Fruit fly (Drosophila melanogaster) whole organism, embryonic: ENCODE data around the gene Sem1.

ENCODE experiments used
- B-H2 ChIP-seq: fragments of 200-800 bp; sonication (Bioruptor generic); optimal IDR thresholded peaks from 2 replicates; lab custom pipeline; 2018; ENCODE audit warnings: missing biosample characterization, mild to moderate bottlenecking, missing genetic modification characterization
- CG12104 ChIP-seq: fragments of 200-800 bp; sonication (Bioruptor generic); optimal IDR thresholded peaks from 3 replicates; lab custom pipeline; 2016; ENCODE audit warnings: missing biosample characterization, missing genetic modification characterization
- CG13424 ChIP-seq: fragments of 200-800 bp; sonication (Bioruptor generic); optimal IDR thresholded peaks from 2 replicates; lab custom pipeline; 2019; ENCODE audit warnings: missing biosample characterization, mild to moderate bottlenecking, missing genetic modification characterization, moderate library complexity
- CG15073 ChIP-seq: fragments of 200-800 bp; sonication (Bioruptor generic); optimal IDR thresholded peaks from 2 replicates; lab custom pipeline; 2016; ENCODE audit warnings: missing biosample characterization, missing genetic modification characterization
- CG32772 ChIP-seq: fragments of 200-800 bp; sonication (Bioruptor generic); IDR thresholded peaks from 2 replicates; pipeline ENCODE4 v1.3.6; 2022; ENCODE audit warnings: missing biosample characterization, missing genetic modification characterization
- CG8944 ChIP-seq: fragments of 200-800 bp; sonication (Bioruptor generic); optimal IDR thresholded peaks from 3 replicates; lab custom pipeline; 2016; ENCODE audit warnings: missing biosample characterization, missing genetic modification characterization
- Hr78 ChIP-seq, 2 experiments: fragments of 200-800 bp in 1 of 2; fragments of >200 bp in 1 of 2; sonication (Bioruptor generic) in 1 of 2; optimal IDR thresholded peaks; 2 replicates each; lab custom pipeline; 2017 to 2019; ENCODE audit warnings: missing biosample characterization in 2 of 2, missing genetic modification characterization in 2 of 2, mild to moderate bottlenecking in 1 of 2, moderate library complexity in 1 of 2
- ci ChIP-seq: fragments of 200-800 bp; sonication (Bioruptor generic); IDR thresholded peaks from 3 replicates; pipeline ENCODE4 v1.3.6; 2022; ENCODE audit warnings: missing biosample characterization, missing genetic modification characterization
- h ChIP-seq: fragments of >200 bp; optimal IDR thresholded peaks from 2 replicates; lab custom pipeline; 2017
- psq ChIP-seq: fragments of 200-800 bp; sonication (Bioruptor generic); optimal IDR thresholded peaks from 2 replicates; lab custom pipeline; 2017; ENCODE audit warnings: missing biosample characterization, missing genetic modification characterization
- sna ChIP-seq: fragments of 200-800 bp; sonication (Bioruptor generic); IDR thresholded peaks from 2 replicates; pipeline ENCODE4 v1.3.6; 2022; ENCODE audit warnings: missing biosample characterization, missing genetic modification characterization; ENCODE audit not compliant: partially characterized antibody

dm6 chr2L:7043039-7043905, 20.5 kb upstream of the Sem1 start:
- TF ChIP-seq CG12104 (GFP tag; lab: Kevin White, UChicago) (no peak), CG32772 (GFP tag; lab: Robert Waterston, UW) (peak; percentile 78), ci (GFP tag; lab: Robert Waterston, UW) (peak; percentile 84), h (no peak), CG15073 (GFP tag; lab: Kevin White, UChicago) (no peak), sna (GFP tag; lab: Robert Waterston, UW) (no peak), CG8944 (GFP tag; lab: Kevin White, UChicago) (peak; percentile 17), Hr78 (GFP tag; optimal IDR thresholded peaks at IDR 0.05; lab: Kevin White, UChicago) (peak in 1 of 2 experiments; percentile 72), B-H2 (GFP tag; lab: Kevin White, UChicago) (no peak), psq (GFP tag; lab: Kevin White, UChicago) (no peak), CG13424 (tag; lab: Kevin White, UChicago) (peak; percentile 21)
